Worm (Caenorhabditis elegans) whole organism, L2 larva: ENCODE data around the gene C50E3.15.

Experiments
- ZK546.5 ChIP-seq: sonication (generic microtip); optimal IDR thresholded peaks from 2 replicates; lab custom pipeline; 2017; ENCODE audit warnings: missing biosample characterization, missing genetic modification characterization
- aly-2 ChIP-seq: fragments of 150-350 bp; optimal IDR thresholded peaks from 2 replicates; lab custom pipeline; 2014; ENCODE audit warnings: missing biosample characterization, missing genetic modification characterization
- elt-3 ChIP-seq: sonication (generic microtip); optimal IDR thresholded peaks from 2 replicates; lab custom pipeline; 2017; ENCODE audit warnings: missing biosample characterization, missing genetic modification characterization
- fos-1 ChIP-seq: fragments of 150-350 bp; optimal IDR thresholded peaks from 2 replicates; lab custom pipeline; 2014; ENCODE audit warnings: missing biosample characterization, missing genetic modification characterization
- lin-13 ChIP-seq: fragments of 150-350 bp; optimal IDR thresholded peaks from 2 replicates; lab custom pipeline; 2014; ENCODE audit warnings: missing biosample characterization, missing genetic modification reagents, missing genetic modification characterization
- mdl-1 ChIP-seq, 2 experiments: fragments of 150-350 bp in 1 of 2; sonication (generic microtip) in 1 of 2; optimal IDR thresholded peaks; 2 replicates each; lab custom pipeline; 2017; ENCODE audit warnings: missing biosample characterization in 2 of 2, missing genetic modification characterization in 2 of 2
- unc-62 ChIP-seq: fragments of 150-350 bp; optimal IDR thresholded peaks from 2 replicates; lab custom pipeline; 2014; ENCODE audit warnings: missing biosample characterization, missing genetic modification reagents, missing genetic modification characterization
- ztf-11 ChIP-seq: sonication (generic microtip); optimal IDR thresholded peaks from 2 replicates; lab custom pipeline; 2017; ENCODE audit warnings: missing biosample characterization, missing genetic modification characterization
- ztf-4 ChIP-seq: fragments of 150-350 bp; optimal IDR thresholded peaks from 2 replicates; lab custom pipeline; 2014; ENCODE audit warnings: missing biosample characterization, missing genetic modification characterization

DNA sequence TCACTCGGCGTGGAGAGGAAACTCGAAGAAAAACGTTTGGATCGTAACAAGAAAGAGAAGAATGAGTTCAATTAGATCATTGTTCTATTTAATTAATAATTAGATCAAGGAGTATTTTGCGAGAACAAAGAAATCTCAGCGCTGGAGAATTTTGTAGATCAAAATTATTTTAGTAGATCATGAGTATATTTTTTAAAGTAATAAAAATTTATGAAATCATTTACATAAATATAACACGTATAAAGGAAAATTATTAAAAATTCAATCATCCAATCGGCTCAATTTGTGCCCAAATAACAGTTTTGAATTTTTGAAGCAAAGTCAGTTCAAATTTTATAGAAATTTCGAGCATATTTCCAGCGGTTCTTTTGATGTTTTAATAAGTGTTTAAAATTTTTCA lies 5.9 kb downstream of the C50E3.15 start, which contains the start of gene C50E3.13:
- TF ChIP-seq lin-13 (GFP tag; lab: Kevin White, UChicago) = no peak
- no peak for TF ChIP-seq aly-2 (tag; lab: Kevin White, UChicago)
- no peak for TF ChIP-seq elt-3 (tag; lab: Kevin White, UChicago)
- TF ChIP-seq mdl-1 (tag; optimal IDR thresholded peaks at IDR 0.05; lab: Kevin White, UChicago) = no peak
- TF ChIP-seq ztf-4 (tag; lab: Kevin White, UChicago) = no peak
- no peak for TF ChIP-seq ztf-11 (tag; lab: Kevin White, UChicago)
- no peak for TF ChIP-seq unc-62
- no peak for TF ChIP-seq fos-1 (tag; lab: Kevin White, UChicago)
- TF ChIP-seq ZK546.5 (tag; lab: Kevin White, UChicago) = no peak
